Fruit fly (Drosophila melanogaster) whole organism, embryonic: ENCODE results near the gene CG32554.

ENCODE experiments used
- Atf3 ChIP-seq: fragments of 200-800 bp; sonication (Bioruptor generic); optimal IDR thresholded peaks from 3 replicates; lab custom pipeline; 2016; ENCODE audit warnings: missing biosample characterization, missing genetic modification characterization
- CG10462 ChIP-seq: fragments of 200-800 bp; sonication (Bioruptor generic); optimal IDR thresholded peaks from 2 replicates; lab custom pipeline; 2016; ENCODE audit warnings: missing biosample characterization, missing genetic modification characterization
- CG10543 ChIP-seq: fragments of 200-800 bp; sonication (Bioruptor generic); optimal IDR thresholded peaks from 3 replicates; lab custom pipeline; 2017; ENCODE audit warnings: missing biosample characterization, mild to moderate bottlenecking, missing genetic modification characterization, moderate library complexity
- CG10654 ChIP-seq: fragments of 200-800 bp; sonication (Bioruptor generic); optimal IDR thresholded peaks from 2 replicates; lab custom pipeline; 2016; ENCODE audit warnings: missing biosample characterization, missing genetic modification characterization
- CG10979 ChIP-seq: fragments of 200-800 bp; sonication (Bioruptor generic); optimal IDR thresholded peaks from 2 replicates; lab custom pipeline; 2018; ENCODE audit warnings: missing biosample characterization, mild to moderate bottlenecking, missing genetic modification characterization, moderate library complexity
- CG11398 ChIP-seq: fragments of 200-800 bp; sonication (Bioruptor generic); optimal IDR thresholded peaks from 2 replicates; lab custom pipeline; 2016; ENCODE audit warnings: missing biosample characterization, missing genetic modification characterization
- CG11456 ChIP-seq: fragments of 200-800 bp; sonication (Bioruptor generic); IDR thresholded peaks from 3 replicates; pipeline ENCODE4 v1.3.6; 2022; ENCODE audit warnings: missing biosample characterization, missing genetic modification characterization
- CG12219 ChIP-seq: fragments of 200-800 bp; sonication (Bioruptor generic); optimal IDR thresholded peaks from 3 replicates; lab custom pipeline; 2018; ENCODE audit warnings: missing biosample characterization, mild to moderate bottlenecking, missing genetic modification characterization
- CG14441 ChIP-seq: fragments of 200-800 bp; sonication (Bioruptor generic); IDR thresholded peaks from 2 replicates; pipeline ENCODE4 v1.3.6; 2022; ENCODE audit warnings: missing biosample characterization, missing genetic modification characterization
- CG17612 ChIP-seq: fragments of 200-800 bp; sonication (Bioruptor generic); IDR thresholded peaks from 2 replicates; pipeline ENCODE4 v1.3.6; 2022; ENCODE audit warnings: missing biosample characterization, missing genetic modification characterization
- CG17802 ChIP-seq: fragments of 200-800 bp; sonication (Bioruptor generic); optimal IDR thresholded peaks from 2 replicates; lab custom pipeline; 2018; ENCODE audit warnings: missing biosample characterization, mild to moderate bottlenecking, missing genetic modification characterization, moderate library complexity
- CG2875 ChIP-seq: fragments of 200-800 bp; sonication (Bioruptor generic); optimal IDR thresholded peaks from 2 replicates; lab custom pipeline; 2017; ENCODE audit warnings: missing biosample characterization, mild to moderate bottlenecking, missing genetic modification characterization, missing genetic modification reagents
- CG31224 ChIP-seq: fragments of 200-800 bp; sonication (Bioruptor generic); IDR thresholded peaks from 2 replicates; pipeline ENCODE4 v1.3.6; 2022; ENCODE audit warnings: missing biosample characterization, missing genetic modification characterization
- CG3163 ChIP-seq: fragments of 200-800 bp; sonication (Bioruptor generic); optimal IDR thresholded peaks from 3 replicates; lab custom pipeline; 2016; ENCODE audit warnings: missing biosample characterization, missing genetic modification characterization
- CG32532 ChIP-seq: fragments of 200-800 bp; sonication (Bioruptor generic); IDR thresholded peaks from 2 replicates; pipeline ENCODE4 v1.3.6; 2022; ENCODE audit warnings: missing biosample characterization, missing genetic modification characterization
- CG3847 ChIP-seq: fragments of 200-800 bp; sonication (Bioruptor generic); IDR thresholded peaks from 2 replicates; pipeline ENCODE4 v1.3.6; 2022; ENCODE audit warnings: missing biosample characterization, missing genetic modification characterization
- CG3995 ChIP-seq: fragments of 200-800 bp; sonication (Bioruptor generic); optimal IDR thresholded peaks from 3 replicates; lab custom pipeline; 2016; ENCODE audit warnings: missing biosample characterization, missing genetic modification characterization
- CG4617 ChIP-seq: fragments of 200-800 bp; sonication (Bioruptor generic); optimal IDR thresholded peaks from 3 replicates; lab custom pipeline; 2016; ENCODE audit warnings: missing biosample characterization, missing genetic modification characterization, borderline replicate concordance
- CG6175 ChIP-seq: fragments of 200-800 bp; sonication (Bioruptor generic); IDR thresholded peaks from 3 replicates; pipeline ENCODE4 v1.3.6; 2022; ENCODE audit warnings: missing biosample characterization, missing genetic modification characterization
- CG6272 ChIP-seq: fragments of 200-800 bp; sonication (Bioruptor generic); IDR thresholded peaks from 2 replicates; pipeline ENCODE4 v1.3.6; 2022; ENCODE audit warnings: missing biosample characterization, missing genetic modification characterization
- CG6791 ChIP-seq: fragments of 200-800 bp; sonication (Bioruptor generic); IDR thresholded peaks from 3 replicates; pipeline ENCODE4 v1.3.6; 2022; ENCODE audit warnings: missing biosample characterization, missing genetic modification characterization; ENCODE audit not compliant: partially characterized antibody
- CTCF ChIP-seq: fragments of 200-800 bp; sonication (Bioruptor generic); optimal IDR thresholded peaks from 2 replicates; lab custom pipeline; 2017; ENCODE audit warnings: missing biosample characterization, mild to moderate bottlenecking, missing genetic modification characterization, moderate library complexity
- D19A ChIP-seq: fragments of 200-800 bp; optimal IDR thresholded peaks from 3 replicates; lab custom pipeline; 2019; ENCODE audit warnings: missing biosample characterization, mild to moderate bottlenecking, missing genetic modification characterization, moderate library complexity
- Dip3 ChIP-seq: fragments of 200-800 bp; sonication (Bioruptor generic); optimal IDR thresholded peaks from 3 replicates; lab custom pipeline; 2016; ENCODE audit warnings: missing biosample characterization, missing genetic modification characterization
- H15 ChIP-seq: fragments of 200-800 bp; sonication (Bioruptor generic); IDR thresholded peaks from 3 replicates; pipeline ENCODE4 v1.3.6; 2022; ENCODE audit warnings: missing biosample characterization, missing genetic modification characterization
- H2.0 ChIP-seq: fragments of 200-800 bp; sonication (Bioruptor generic); IDR thresholded peaks from 2 replicates; pipeline ENCODE4 v1.3.6; 2022; ENCODE audit warnings: missing biosample characterization, missing genetic modification characterization
- Hsf ChIP-seq: fragments of 200-800 bp; sonication (Bioruptor generic); optimal IDR thresholded peaks from 3 replicates; lab custom pipeline; 2016; ENCODE audit warnings: missing biosample characterization, missing genetic modification characterization
- MESR4 ChIP-seq: fragments of 200-800 bp; sonication (Bioruptor generic); optimal IDR thresholded peaks from 2 replicates; lab custom pipeline; 2018; ENCODE audit warnings: missing biosample characterization, mild to moderate bottlenecking, missing genetic modification characterization, moderate library complexity
- Mes4 ChIP-seq: fragments of 200-800 bp; sonication (Bioruptor generic); optimal IDR thresholded peaks from 2 replicates; lab custom pipeline; 2016; ENCODE audit warnings: missing biosample characterization, missing genetic modification characterization
- PHDP ChIP-seq: fragments of 200-800 bp; sonication (Bioruptor generic); optimal IDR thresholded peaks from 3 replicates; lab custom pipeline; 2018; ENCODE audit warnings: missing biosample characterization, mild to moderate bottlenecking, missing genetic modification characterization, moderate library complexity
- Rx ChIP-seq: fragments of 200-800 bp; sonication (Bioruptor generic); IDR thresholded peaks from 2 replicates; pipeline ENCODE4 v1.3.6; 2022; ENCODE audit warnings: missing biosample characterization, missing genetic modification characterization
- Xrp1 ChIP-seq: fragments of 200-800 bp; sonication (Bioruptor generic); IDR thresholded peaks from 2 replicates; pipeline ENCODE4 v1.3.6; 2022; ENCODE audit warnings: missing biosample characterization, missing genetic modification characterization
- ac ChIP-seq: fragments of 200-800 bp; sonication (Bioruptor generic); optimal IDR thresholded peaks from 3 replicates; lab custom pipeline; 2017; ENCODE audit warnings: missing biosample characterization, mild to moderate bottlenecking, missing genetic modification characterization
- btn ChIP-seq: fragments of 200-800 bp; sonication (Bioruptor generic); optimal IDR thresholded peaks from 2 replicates; lab custom pipeline; 2016; ENCODE audit warnings: missing biosample characterization, missing genetic modification characterization
- chif ChIP-seq, 2 experiments: fragments of 200-800 bp; sonication (Bioruptor generic); optimal IDR thresholded peaks; 3 replicates each; lab custom pipeline; 2016; ENCODE audit warnings: missing biosample characterization in 2 of 2, missing genetic modification characterization in 2 of 2
- disco-r ChIP-seq: fragments of 200-800 bp; sonication (Bioruptor generic); optimal IDR thresholded peaks from 2 replicates; lab custom pipeline; 2016; ENCODE audit warnings: missing biosample characterization, missing genetic modification characterization
- dmrt11E ChIP-seq: fragments of 200-800 bp; sonication (Bioruptor generic); optimal IDR thresholded peaks from 3 replicates; lab custom pipeline; 2018; ENCODE audit warnings: missing biosample characterization, mild to moderate bottlenecking, missing genetic modification characterization, moderate library complexity
- dysf ChIP-seq: fragments of 200-800 bp; sonication (Bioruptor generic); IDR thresholded peaks from 3 replicates; pipeline ENCODE4 v1.3.6; 2022; ENCODE audit warnings: missing biosample characterization, missing genetic modification characterization
- esg ChIP-seq: fragments of 200-800 bp; sonication (Bioruptor generic); conservative IDR thresholded peaks from 2 replicates; pipeline ENCODE4 v1.3.6; 2022; ENCODE audit warnings: missing biosample characterization, missing genetic modification characterization
- ewg ChIP-seq: fragments of 200-800 bp; sonication (Bioruptor generic); optimal IDR thresholded peaks from 3 replicates; lab custom pipeline; 2017; ENCODE audit warnings: mild to moderate bottlenecking, missing biosample characterization, missing genetic modification reagents, missing genetic modification characterization
- fd64A ChIP-seq: fragments of 200-800 bp; sonication (Bioruptor generic); optimal IDR thresholded peaks from 3 replicates; lab custom pipeline; 2018; ENCODE audit warnings: missing biosample characterization, mild to moderate bottlenecking, missing genetic modification characterization
- jumu ChIP-seq: fragments of 200-800 bp; sonication (Bioruptor generic); optimal IDR thresholded peaks from 3 replicates; lab custom pipeline; 2016; ENCODE audit warnings: missing biosample characterization, missing genetic modification characterization
- lmd ChIP-seq: fragments of 200-800 bp; sonication (Bioruptor generic); IDR thresholded peaks from 2 replicates; pipeline ENCODE4 v1.3.6; 2022; ENCODE audit warnings: missing biosample characterization, missing genetic modification characterization
- prd ChIP-seq, 3 experiments: fragments of >200 bp in 2 of 3; fragments of 200-800 bp in 1 of 3; sonication (Bioruptor generic) in 1 of 3; optimal IDR thresholded peaks in 2 of 3; IDR thresholded peaks in 1 of 3; 2 replicates in 2 of 3; 3 replicates in 1 of 3; pipeline versions ENCODE4 v1.3.6 to Lab custom; 2017 to 2022; ENCODE audit warnings: missing biosample characterization in 1 of 3, missing genetic modification characterization in 1 of 3
- psq ChIP-seq: fragments of 200-800 bp; sonication (Bioruptor generic); optimal IDR thresholded peaks from 2 replicates; lab custom pipeline; 2017; ENCODE audit warnings: missing biosample characterization, missing genetic modification characterization
- sd ChIP-seq: fragments of 200-800 bp; sonication (Bioruptor generic); optimal IDR thresholded peaks from 3 replicates; lab custom pipeline; 2018; ENCODE audit warnings: missing biosample characterization, mild to moderate bottlenecking, missing genetic modification characterization, moderate library complexity
- sug ChIP-seq: fragments of 200-800 bp; optimal IDR thresholded peaks from 2 replicates; lab custom pipeline; 2019; ENCODE audit warnings: missing biosample characterization, mild to moderate bottlenecking, missing genetic modification characterization, moderate library complexity
- tgo ChIP-seq: fragments of 200-800 bp; sonication (Bioruptor generic); IDR thresholded peaks from 3 replicates; pipeline ENCODE4 v1.3.6; 2022; ENCODE audit warnings: missing biosample characterization, missing genetic modification characterization
- tio ChIP-seq: fragments of 200-800 bp; sonication (Bioruptor generic); optimal IDR thresholded peaks from 2 replicates; lab custom pipeline; 2017; ENCODE audit warnings: missing biosample characterization, missing genetic modification characterization, inconsistent platforms
- trh ChIP-seq: fragments of 200-800 bp; sonication (Bioruptor generic); optimal IDR thresholded peaks from 2 replicates; lab custom pipeline; 2016; ENCODE audit warnings: missing biosample characterization, missing genetic modification characterization
- twi ChIP-seq: fragments of 200-800 bp; optimal IDR thresholded peaks from 2 replicates; lab custom pipeline; 2019; ENCODE audit warnings: missing biosample characterization, mild to moderate bottlenecking, missing genetic modification characterization, moderate library complexity

CG32554 gene

dm6 chrX:17880269-17880889, 27.9 kb upstream of the CG32554 start (continued):
- TF ChIP-seq CG11398 (peak; percentile 87), ac (peak; percentile 63), CG6175 (GFP tag; lab: Robert Waterston, UW) (peak; percentile 93), twi (peak; percentile 90), CG32532 (GFP tag; lab: Robert Waterston, UW) (peak; percentile 97), prd (optimal IDR thresholded peaks at IDR 0.05; lab: Kevin White, UChicago) (no peak), prd (GFP tag; IDR thresholded peaks at IDR 0.05; lab: Robert Waterston, UW) (peak; percentile 97), ewg (GFP tag; lab: Kevin White, UChicago) (peak; percentile 92), sug (peak; percentile 92), CG2875 (GFP tag; lab: Kevin White, UChicago) (peak; percentile 93), btn (GFP tag; lab: Kevin White, UChicago) (peak; percentile 80), fd64A (GFP tag; lab: Kevin White, UChicago) (peak; percentile 90), Xrp1 (GFP tag; lab: Robert Waterston, UW) (peak; percentile 94), CG10979 (tag; lab: Kevin White, UChicago) (peak; percentile 85), Rx (GFP tag; lab: Robert Waterston, UW) (peak; percentile 92), disco-r (GFP tag; lab: Kevin White, UChicago) (peak; percentile 93), CG4617 (GFP tag; lab: Kevin White, UChicago) (peak; percentile 76), chif (GFP tag; optimal IDR thresholded peaks at IDR 0.05; lab: Kevin White, UChicago) (peak; percentile 93), dysf (GFP tag; lab: Robert Waterston, UW) (peak; percentile 97), CG10543 (GFP tag; lab: Kevin White, UChicago) (peak; percentile 96), jumu (peak; percentile 97), tgo (GFP tag; lab: Robert Waterston, UW) (peak; percentile 95), CG6791 (no peak), PHDP (tag; lab: Kevin White, UChicago) (peak; percentile 96), psq (peak; percentile 72), dmrt11E (tag; lab: Kevin White, UChicago) (peak; percentile 75), trh (GFP tag; lab: Kevin White, UChicago) (peak; percentile 76), CG17802 (tag; lab: Kevin White, UChicago) (peak; percentile 72), CG3847 (GFP tag; lab: Robert Waterston, UW) (peak; percentile 95), H15 (GFP tag; lab: Robert Waterston, UW) (peak; percentile 93), CG12219 (GFP tag; lab: Kevin White, UChicago) (peak; percentile 93), MESR4 (GFP tag; lab: Kevin White, UChicago) (peak; percentile 49), Atf3 (GFP tag; lab: Kevin White, UChicago) (peak; percentile 94), Dip3 (GFP tag; lab: Kevin White, UChicago) (peak; percentile 97), lmd (GFP tag; lab: Robert Waterston, UW) (peak; percentile 96), CG11456 (peak; percentile 98), Mes4 (GFP tag; lab: Kevin White, UChicago) (peak; percentile 86), CG3995 (GFP tag; lab: Kevin White, UChicago) (peak; percentile 74), CG31224 (GFP tag; lab: Robert Waterston, UW) (peak; percentile 87), D19A (tag; lab: Kevin White, UChicago) (peak; percentile 82), CG17612 (GFP tag; lab: Robert Waterston, UW) (peak; percentile 92), CG6272 (GFP tag; lab: Robert Waterston, UW) (peak; percentile 89), CG14441 (GFP tag; lab: Robert Waterston, UW) (peak; percentile 97), CG10462 (peak; percentile 89), CG3163 (GFP tag; lab: Kevin White, UChicago) (peak; percentile 72), CG10654 (GFP tag; lab: Kevin White, UChicago) (peak; percentile 85), Hsf (peak; percentile 93), tio (GFP tag; lab: Kevin White, UChicago) (peak; percentile 92), CTCF (GFP tag; lab: Kevin White, UChicago) (peak; percentile 66), sd (tag; lab: Kevin White, UChicago) (peak; percentile 99), esg (GFP tag; lab: Robert Waterston, UW) (peak; percentile 94), H2.0 (GFP tag; lab: Robert Waterston, UW) (peak; percentile 97)
